Worm (Caenorhabditis elegans) whole organism, L4 larva: ENCODE measurements around the gene map-1.

Experiments used
- lin-29 ChIP-seq: fragments of 200-800 bp; sonication (Bioruptor generic); IDR thresholded peaks from 2 replicates; pipeline ENCODE4 v1.3.6; 2022; ENCODE audit warnings: missing genetic modification reagents, missing genetic modification characterization, missing compliant biosample characterization
- madf-5 ChIP-seq, 2 experiments: fragments of 200-800 bp; sonication (Bioruptor generic); IDR thresholded peaks; 2 replicates each; pipeline ENCODE4 v1.3.6; 2022; ENCODE audit warnings: missing compliant biosample characterization in 2 of 2, missing genetic modification characterization in 2 of 2
- unc-62 ChIP-seq, 3 experiments: fragments of 150-350 bp in 1 of 3; sonication (generic microtip); optimal IDR thresholded peaks in 2 of 3; peaks in 1 of 3; 1 replicate in 1 of 3; 2 replicates in 2 of 3; lab custom pipeline; 2014 to 2017; ENCODE audit warnings: missing biosample characterization in 3 of 3, missing genetic modification characterization in 3 of 3, missing genetic modification reagents in 3 of 3, missing genotype in 1 of 3
- ztf-11 ChIP-seq: fragments of 150-350 bp; optimal IDR thresholded peaks from 2 replicates; lab custom pipeline; 2014; ENCODE audit warnings: missing biosample characterization, missing genetic modification characterization

DNA sequence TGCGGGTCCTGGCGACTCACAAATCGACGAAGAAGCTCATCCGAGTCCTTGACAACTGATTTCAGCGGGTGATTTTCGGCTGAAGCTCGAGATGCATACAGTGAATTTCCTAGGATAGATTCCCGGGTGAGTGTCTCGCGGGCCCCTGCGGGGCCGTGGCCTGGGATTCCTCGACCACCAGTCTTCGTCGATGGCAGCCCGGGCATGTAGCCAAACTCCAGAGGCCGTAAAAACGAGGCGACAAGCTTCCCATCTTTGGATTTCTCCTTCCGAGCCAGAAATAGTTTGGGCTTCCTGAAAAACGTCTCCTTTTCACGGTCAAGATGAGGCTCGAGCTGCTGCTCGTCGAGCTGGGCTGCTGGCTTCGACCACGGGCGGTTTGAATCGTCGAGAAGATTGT is 1.4 kb upstream of the map-1 start:
- TF ChIP-seq unc-62 (GFP tag; optimal IDR thresholded peaks at IDR 0.05 in 1 of 2; lab: Kevin White, UChicago) = no peak
- TF ChIP-seq unc-62 (tag; optimal IDR thresholded peaks at IDR 0.05; lab: Kevin White, UChicago) = no peak
- TF ChIP-seq madf-5 (GFP tag; IDR thresholded peaks at IDR 0.05; lab: Robert Waterston, UW) = no peak
- TF ChIP-seq ztf-11 (tag; lab: Kevin White, UChicago) = no peak
- no peak for TF ChIP-seq lin-29 (GFP tag; lab: Robert Waterston, UW)
